Fruit fly (Drosophila melanogaster): ENCODE results near the gene Lcp65Ae.

The Lcp65Ae gene

DNA sequence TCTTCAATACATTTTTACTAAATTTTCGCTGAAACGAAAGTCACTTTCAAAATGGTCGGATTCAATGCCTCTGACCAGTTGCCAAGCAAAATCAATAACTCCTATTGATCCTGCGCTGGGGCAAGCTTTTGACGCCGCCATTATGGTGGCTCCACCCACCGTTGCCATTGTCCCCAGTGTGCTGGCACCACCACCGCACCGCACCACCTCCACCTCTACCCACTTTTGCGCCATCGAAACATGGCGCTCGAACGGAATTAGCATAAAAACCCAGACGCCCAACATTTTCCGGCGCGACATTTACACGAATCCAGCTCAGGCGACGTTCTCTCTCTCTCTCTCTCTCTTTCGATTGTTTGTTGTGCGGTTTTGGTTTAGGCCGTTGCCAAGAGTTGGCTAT lies 21.0 kb downstream of the Lcp65Ae start:
- TF ChIP-seq Gug (GFP tag; IDR thresholded peaks at IDR 0.05): no peak
- no peak for TF ChIP-seq cyc (GFP tag; optimal IDR thresholded peaks at IDR 0.05)
- no peak for TF ChIP-seq achi (GFP tag; optimal IDR thresholded peaks at IDR 0.05)
- TF ChIP-seq CG9139 (GFP tag; optimal IDR thresholded peaks at IDR 0.05): no peak
- TF ChIP-seq salr (GFP tag; optimal IDR thresholded peaks at IDR 0.05): no peak
- TF ChIP-seq CG11294 (GFP tag; IDR thresholded peaks at IDR 0.05): no peak
- TF ChIP-seq CG1621 (tag; optimal IDR thresholded peaks at IDR 0.05): no peak
- no peak for TF ChIP-seq CG31627 (GFP tag; optimal IDR thresholded peaks at IDR 0.05)
- TF ChIP-seq CG11902 (GFP tag; optimal IDR thresholded peaks at IDR 0.05): no peak
- TF ChIP-seq topi (GFP tag; optimal IDR thresholded peaks at IDR 0.05): no peak
- TF ChIP-seq CG10631 (GFP tag; optimal IDR thresholded peaks at IDR 0.05): no peak
- no peak for TF ChIP-seq CG8632 (GFP tag; optimal IDR thresholded peaks at IDR 0.05)

DNA sequence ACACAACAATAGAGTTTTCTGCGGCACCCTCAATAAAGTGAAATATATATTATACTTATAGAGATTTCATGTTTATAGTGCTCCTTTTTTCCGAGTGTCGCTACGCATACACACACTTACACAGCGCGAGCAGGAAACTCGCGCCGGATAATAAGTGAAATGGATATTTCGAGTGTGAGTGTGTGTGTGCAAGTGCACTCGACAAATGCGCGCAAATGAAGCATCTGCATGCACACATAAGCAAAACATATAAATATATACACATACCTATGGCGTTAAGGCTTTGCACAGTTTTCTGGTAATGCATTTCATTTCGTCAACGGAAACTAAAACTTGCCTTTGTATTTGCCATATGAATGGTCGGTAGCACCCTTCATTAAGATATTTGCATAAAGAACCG lies 22.4 kb downstream of the Lcp65Ae start:
- TF ChIP-seq CG32006 (GFP tag; optimal IDR thresholded peaks at IDR 0.05): no peak
- TF ChIP-seq vri (GFP tag; optimal IDR thresholded peaks at IDR 0.05): no peak
- TF ChIP-seq CG6163 (GFP tag; IDR thresholded peaks at IDR 0.05): no peak

DNA sequence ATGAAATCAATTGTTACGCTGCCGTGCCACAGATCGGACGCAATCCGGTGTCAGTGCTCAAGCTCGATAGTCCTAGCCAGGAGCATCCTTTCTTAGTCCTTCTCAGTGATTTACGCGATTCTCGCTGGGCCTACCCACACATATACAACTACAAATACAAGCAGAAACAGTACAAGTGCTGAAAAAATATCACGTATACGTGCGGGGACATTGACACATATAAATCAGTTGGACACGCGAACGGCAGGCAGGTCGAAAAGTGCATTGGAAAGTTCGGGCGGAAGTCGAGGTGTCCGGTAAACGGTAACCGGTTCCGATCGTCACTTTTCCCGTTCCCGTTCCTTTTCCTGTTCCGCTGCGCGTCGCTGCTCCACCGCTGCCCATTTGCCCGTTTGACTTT lies 26.5 kb downstream of the Lcp65Ae start:
- no peak for TF ChIP-seq Sox15 (GFP tag; optimal IDR thresholded peaks at IDR 0.05)
- TF ChIP-seq Smox (GFP tag; optimal IDR thresholded peaks at IDR 0.05): no peak
- TF ChIP-seq dac (GFP tag; optimal IDR thresholded peaks at IDR 0.05): no peak
- no peak for TF ChIP-seq CG6276 (GFP tag; optimal IDR thresholded peaks at IDR 0.05)
- TF ChIP-seq Lpt (GFP tag; optimal IDR thresholded peaks at IDR 0.05): no peak
- no peak for TF ChIP-seq topi (GFP tag; optimal IDR thresholded peaks at IDR 0.05)
- TF ChIP-seq lz (GFP tag; optimal IDR thresholded peaks at IDR 0.05): no peak
- no peak for TF ChIP-seq fd59A (GFP tag; optimal IDR thresholded peaks at IDR 0.05)
- no peak for TF ChIP-seq spab (GFP tag; optimal IDR thresholded peaks at IDR 0.05)
- TF ChIP-seq CG7368 (GFP tag; optimal IDR thresholded peaks at IDR 0.05): no peak
- no peak for TF ChIP-seq CG6792 (GFP tag; optimal IDR thresholded peaks at IDR 0.05)
- TF ChIP-seq Eip78C (GFP tag): no peak
- no peak for TF ChIP-seq CG16779 (tag; optimal IDR thresholded peaks at IDR 0.05)
- no peak for TF ChIP-seq CG34406 (GFP tag; optimal IDR thresholded peaks at IDR 0.05)

DNA sequence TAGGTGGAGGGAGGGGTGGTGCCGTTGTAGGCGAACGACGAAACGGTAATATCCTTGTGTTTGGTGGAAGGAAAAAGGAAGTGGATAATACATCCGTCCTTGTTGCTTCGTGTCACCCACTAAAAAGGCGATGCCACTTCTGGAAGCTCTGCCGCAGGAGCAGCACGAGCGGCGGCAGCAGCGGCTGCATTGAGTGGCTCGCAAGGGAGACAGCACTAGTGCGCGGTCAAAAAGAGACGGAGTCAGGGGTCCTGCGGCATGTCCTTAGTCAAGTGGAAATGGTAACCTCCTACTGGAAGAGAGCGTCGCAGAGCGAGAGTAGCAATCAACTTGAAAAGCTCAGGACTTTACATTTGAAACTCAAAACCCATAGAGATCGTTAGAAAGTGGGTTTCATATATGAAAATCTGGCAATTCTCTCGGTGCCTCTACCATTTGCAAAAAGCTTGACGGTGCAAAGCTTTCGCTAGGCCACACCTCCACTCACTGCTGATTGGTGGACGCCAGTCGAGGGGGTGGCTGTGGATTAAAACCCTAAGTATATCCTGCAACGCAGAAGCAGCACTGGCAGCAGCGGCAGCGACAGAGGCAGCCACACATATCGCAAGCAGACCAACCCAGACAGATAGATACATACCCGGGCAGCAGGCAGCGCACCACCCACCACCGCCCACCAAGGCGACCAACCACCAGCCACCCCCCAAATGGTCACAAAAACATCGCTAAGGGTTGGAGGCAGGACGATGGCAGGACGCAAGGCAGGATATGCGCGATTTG lies 27.1 kb downstream of the Lcp65Ae start:
- TF ChIP-seq CG6792 (GFP tag; optimal IDR thresholded peaks at IDR 0.05): no peak
- TF ChIP-seq dsx (GFP tag; optimal IDR thresholded peaks at IDR 0.05; ENCODE audit: poor library complexity, severe bottlenecking): no peak
- no peak for TF ChIP-seq Eip75B (GFP tag; optimal IDR thresholded peaks at IDR 0.05)
- TF ChIP-seq pdm3 (GFP tag; optimal IDR thresholded peaks at IDR 0.05): no peak
- no peak for TF ChIP-seq Hr4 (GFP tag; optimal IDR thresholded peaks at IDR 0.05)
- no peak for TF ChIP-seq CG6854 (GFP tag; optimal IDR thresholded peaks at IDR 0.05)
- TF ChIP-seq fd59A (GFP tag; optimal IDR thresholded peaks at IDR 0.05): no peak
- TF ChIP-seq Ets96B (tag; optimal IDR thresholded peaks at IDR 0.05): no peak
- TF ChIP-seq achi (GFP tag; optimal IDR thresholded peaks at IDR 0.05): no peak
- no peak for TF ChIP-seq lz (GFP tag; optimal IDR thresholded peaks at IDR 0.05)
- TF ChIP-seq dac (GFP tag; optimal IDR thresholded peaks at IDR 0.05): no peak
- TF ChIP-seq Eip78C (GFP tag): no peak
- TF ChIP-seq spab (GFP tag; optimal IDR thresholded peaks at IDR 0.05): no peak
- no peak for TF ChIP-seq CG11902 (GFP tag; optimal IDR thresholded peaks at IDR 0.05)
- TF ChIP-seq vri (GFP tag; optimal IDR thresholded peaks at IDR 0.05): no peak
- no peak for TF ChIP-seq Gug (GFP tag; IDR thresholded peaks at IDR 0.05)
- TF ChIP-seq fd85E (GFP tag; optimal IDR thresholded peaks at IDR 0.05): no peak
